Worm (Caenorhabditis elegans) whole organism, L2 larva: ENCODE measurements around the gene nhr-39.

Source experiments
- C34F6.9 ChIP-seq: fragments of 150-350 bp; optimal IDR thresholded peaks from 2 replicates; lab custom pipeline; 2014; ENCODE audit warnings: missing biosample characterization, missing genetic modification characterization
- F13H6.1 ChIP-seq: sonication (generic microtip); optimal IDR thresholded peaks from 2 replicates; lab custom pipeline; 2016; ENCODE audit warnings: missing genetic modification characterization, missing compliant biosample characterization
- Y55F3AM.14 ChIP-seq: fragments of 200-800 bp; sonication (Bioruptor generic); optimal IDR thresholded peaks from 2 replicates; lab custom pipeline; 2018; ENCODE audit warnings: mild to moderate bottlenecking, missing genetic modification characterization, missing compliant biosample characterization
- ZK546.5 ChIP-seq: sonication (generic microtip); optimal IDR thresholded peaks from 2 replicates; lab custom pipeline; 2017; ENCODE audit warnings: missing biosample characterization, missing genetic modification characterization
- alr-1 ChIP-seq: fragments of 150-350 bp; optimal IDR thresholded peaks from 2 replicates; lab custom pipeline; 2014; ENCODE audit warnings: missing biosample characterization, missing genetic modification characterization
- aly-2 ChIP-seq: fragments of 150-350 bp; optimal IDR thresholded peaks from 2 replicates; lab custom pipeline; 2014; ENCODE audit warnings: missing biosample characterization, missing genetic modification characterization
- ama-1 ChIP-seq: fragments of 150-350 bp; optimal IDR thresholded peaks from 2 replicates; lab custom pipeline; 2018; ENCODE audit warnings: inconsistent platforms
- blmp-1 ChIP-seq: sonication (generic microtip); optimal IDR thresholded peaks from 2 replicates; lab custom pipeline; 2017; ENCODE audit warnings: missing genetic modification characterization, mild to moderate bottlenecking, missing compliant biosample characterization, antibody characterized with exemption, moderate library complexity; ENCODE audit not compliant: insufficient read depth
- ceh-16 ChIP-seq: fragments of 150-350 bp; optimal IDR thresholded peaks from 2 replicates; lab custom pipeline; 2014; ENCODE audit warnings: missing biosample characterization, missing genetic modification characterization
- ceh-82 ChIP-seq: fragments of 150-350 bp; optimal IDR thresholded peaks from 2 replicates; lab custom pipeline; 2014; ENCODE audit warnings: missing biosample characterization, missing genetic modification characterization
- crh-2 ChIP-seq: sonication (generic microtip); optimal IDR thresholded peaks from 2 replicates; lab custom pipeline; 2017; ENCODE audit warnings: missing biosample characterization, missing genetic modification characterization
- dmd-4 ChIP-seq: sonication (generic microtip); optimal IDR thresholded peaks from 2 replicates; lab custom pipeline; 2017; ENCODE audit warnings: missing biosample characterization, missing genetic modification characterization
- egl-27 ChIP-seq: sonication (generic microtip); optimal IDR thresholded peaks from 3 replicates; lab custom pipeline; 2017; ENCODE audit warnings: missing biosample characterization, missing genetic modification reagents, missing genetic modification characterization
- elt-1 ChIP-seq: fragments of 150-350 bp; optimal IDR thresholded peaks from 2 replicates; lab custom pipeline; 2014; ENCODE audit warnings: missing biosample characterization, missing genetic modification characterization
- elt-3 ChIP-seq: sonication (generic microtip); optimal IDR thresholded peaks from 2 replicates; lab custom pipeline; 2017; ENCODE audit warnings: missing biosample characterization, missing genetic modification characterization
- gmeb-1 ChIP-seq: fragments of 150-350 bp; optimal IDR thresholded peaks from 2 replicates; lab custom pipeline; 2014; ENCODE audit warnings: missing biosample characterization, missing genetic modification characterization
- lin-11 ChIP-seq: fragments of 150-350 bp; sonication (generic microtip); optimal IDR thresholded peaks from 2 replicates; lab custom pipeline; 2014; ENCODE audit warnings: missing biosample characterization, missing genetic modification characterization, inconsistent platforms, mixed read lengths
- lin-13 ChIP-seq: fragments of 150-350 bp; optimal IDR thresholded peaks from 2 replicates; lab custom pipeline; 2014; ENCODE audit warnings: missing biosample characterization, missing genetic modification reagents, missing genetic modification characterization
- lin-39 ChIP-seq: fragments of 150-350 bp; optimal IDR thresholded peaks from 2 replicates; lab custom pipeline; 2014; ENCODE audit warnings: missing biosample characterization, missing genetic modification reagents, missing genetic modification characterization
- lsy-2 ChIP-seq, 2 experiments: fragments of 150-350 bp in 1 of 2; sonication (generic microtip) in 1 of 2; optimal IDR thresholded peaks; 2 replicates each; lab custom pipeline; 2014 to 2017; ENCODE audit warnings: missing biosample characterization in 2 of 2, missing genetic modification characterization in 2 of 2
- mbf-1 ChIP-seq: sonication (generic microtip); optimal IDR thresholded peaks from 2 replicates; lab custom pipeline; 2017; ENCODE audit warnings: missing biosample characterization, missing genetic modification characterization
- mdl-1 ChIP-seq, 2 experiments: fragments of 150-350 bp in 1 of 2; sonication (generic microtip) in 1 of 2; optimal IDR thresholded peaks; 2 replicates each; lab custom pipeline; 2017; ENCODE audit warnings: missing biosample characterization in 2 of 2, missing genetic modification characterization in 2 of 2
- nhr-10 ChIP-seq: sonication (generic microtip); optimal IDR thresholded peaks from 2 replicates; lab custom pipeline; 2017; ENCODE audit warnings: missing biosample characterization, missing genetic modification characterization
- nhr-11 ChIP-seq: fragments of 150-350 bp; optimal IDR thresholded peaks from 2 replicates; lab custom pipeline; 2014; ENCODE audit warnings: missing biosample characterization, missing genetic modification characterization
- nhr-129 ChIP-seq: fragments of 150-350 bp; optimal IDR thresholded peaks from 2 replicates; lab custom pipeline; 2014; ENCODE audit warnings: missing biosample characterization, missing genetic modification characterization
- nhr-21 ChIP-seq: fragments of 150-350 bp; optimal IDR thresholded peaks from 2 replicates; lab custom pipeline; 2014; ENCODE audit warnings: missing biosample characterization, missing genetic modification characterization
- nhr-23 ChIP-seq: fragments of 150-350 bp; optimal IDR thresholded peaks from 2 replicates; lab custom pipeline; 2014; ENCODE audit warnings: missing biosample characterization, missing genetic modification reagents, missing genetic modification characterization
- nhr-237 ChIP-seq: fragments of 150-350 bp; optimal IDR thresholded peaks from 2 replicates; lab custom pipeline; 2014; ENCODE audit warnings: missing biosample characterization, missing genetic modification characterization
- nhr-25 ChIP-seq: fragments of 150-350 bp; sonication (generic microtip); optimal IDR thresholded peaks from 3 replicates; lab custom pipeline; 2014; ENCODE audit warnings: missing biosample characterization, missing genetic modification characterization
- nhr-6 ChIP-seq: fragments of 150-350 bp; optimal IDR thresholded peaks from 2 replicates; lab custom pipeline; 2014; ENCODE audit warnings: missing biosample characterization, missing genetic modification characterization
- nhr-77 ChIP-seq: fragments of 150-350 bp; optimal IDR thresholded peaks from 2 replicates; lab custom pipeline; 2014; ENCODE audit warnings: missing biosample characterization, missing genetic modification characterization
- peb-1 ChIP-seq: fragments of 150-350 bp; optimal IDR thresholded peaks from 2 replicates; lab custom pipeline; 2014; ENCODE audit warnings: missing biosample characterization, missing genetic modification characterization
- sem-4 ChIP-seq: fragments of 150-350 bp; optimal IDR thresholded peaks from 2 replicates; lab custom pipeline; 2014; ENCODE audit warnings: missing biosample characterization, missing genetic modification reagents, missing genetic modification characterization
- skn-1 ChIP-seq: sonication (generic microtip); optimal IDR thresholded peaks from 2 replicates; lab custom pipeline; 2017; ENCODE audit warnings: missing biosample characterization, missing genetic modification characterization
- sma-3 ChIP-seq: sonication (generic microtip); optimal IDR thresholded peaks from 2 replicates; lab custom pipeline; 2016; ENCODE audit warnings: missing genetic modification reagents, missing genetic modification characterization, missing compliant biosample characterization
- sma-9 ChIP-seq, 2 experiments: fragments of 150-350 bp in 1 of 2; sonication (generic microtip) in 1 of 2; optimal IDR thresholded peaks; 2 replicates each; lab custom pipeline; 2014 to 2016; ENCODE audit warnings: missing genetic modification characterization in 2 of 2, mild to moderate bottlenecking in 1 of 2, missing biosample characterization in 1 of 2, missing compliant biosample characterization in 1 of 2, missing genetic modification reagents in 1 of 2, moderate library complexity in 1 of 2
- unc-39 ChIP-seq: fragments of 150-350 bp; optimal IDR thresholded peaks from 2 replicates; lab custom pipeline; 2014; ENCODE audit warnings: missing biosample characterization, missing genetic modification characterization
- unc-55 ChIP-seq: fragments of 150-350 bp; sonication (generic microtip); optimal IDR thresholded peaks from 3 replicates; lab custom pipeline; 2014; ENCODE audit warnings: missing biosample characterization, missing genetic modification reagents, missing genetic modification characterization
- unc-62 ChIP-seq: fragments of 150-350 bp; optimal IDR thresholded peaks from 2 replicates; lab custom pipeline; 2014; ENCODE audit warnings: missing biosample characterization, missing genetic modification reagents, missing genetic modification characterization
- zag-1 ChIP-seq: fragments of 150-350 bp; optimal IDR thresholded peaks from 2 replicates; lab custom pipeline; 2014; ENCODE audit warnings: missing biosample characterization, missing genetic modification characterization
- ztf-4 ChIP-seq: fragments of 150-350 bp; optimal IDR thresholded peaks from 2 replicates; lab custom pipeline; 2014; ENCODE audit warnings: missing biosample characterization, missing genetic modification characterization

nhr-39 gene

DNA sequence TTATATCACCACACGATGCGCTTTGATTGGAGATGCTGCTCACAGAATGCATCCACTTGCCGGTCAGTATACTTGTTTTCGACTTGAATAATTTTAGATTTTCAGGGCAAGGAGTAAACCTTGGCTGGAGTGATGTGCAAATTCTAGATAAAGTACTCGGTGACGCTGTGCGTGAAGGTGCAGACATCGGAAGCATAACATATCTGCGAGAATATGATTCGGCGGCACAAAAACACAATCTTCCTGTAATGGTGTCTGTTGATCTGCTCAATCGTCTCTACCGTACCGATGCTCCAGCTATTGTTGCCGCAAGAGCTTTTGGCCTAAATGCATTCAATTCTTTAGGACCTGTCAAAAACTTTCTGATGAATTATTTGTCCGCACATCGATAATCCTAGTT, 35.3 kb downstream of the nhr-39 start (continued):
- TF ChIP-seq lin-11 (tag; lab: Kevin White, UChicago) (no peak), nhr-10 (tag; lab: Kevin White, UChicago) (no peak)

DNA sequence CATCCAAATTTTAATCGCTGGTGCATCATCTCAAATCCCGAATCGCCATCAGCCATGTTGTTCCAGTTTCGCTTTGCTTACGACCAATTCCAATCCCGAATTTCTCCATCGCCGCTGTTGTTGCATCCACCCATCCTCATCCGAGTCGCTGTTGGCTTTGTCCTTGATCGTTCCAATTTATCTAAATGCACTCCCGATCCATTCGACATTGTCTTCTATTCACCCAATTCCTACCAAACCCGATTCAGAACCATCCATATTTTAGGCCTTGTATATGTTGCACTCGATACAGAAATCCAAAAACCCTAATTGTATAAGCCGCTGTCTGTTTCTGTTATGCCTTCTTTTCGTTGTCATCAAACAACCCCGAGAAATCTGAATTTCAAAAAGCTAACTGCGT, 37.2 kb downstream of the nhr-39 start:
- TF ChIP-seq aly-2 (tag; lab: Kevin White, UChicago) (no peak), nhr-129 (peak; percentile 42), lin-13 (GFP tag; lab: Kevin White, UChicago) (peak; percentile 2), nhr-10 (tag; lab: Kevin White, UChicago) (no peak), crh-2 (tag; lab: Kevin White, UChicago) (no peak), lsy-2 (tag; optimal IDR thresholded peaks at IDR 0.05; lab: Kevin White, UChicago) (peak in 1 of 2 experiments; percentile 16), sma-9 (GFP tag; optimal IDR thresholded peaks at IDR 0.05; lab: Kevin White, UChicago) (peak; percentile 31), sma-9 (tag; optimal IDR thresholded peaks at IDR 0.05; lab: Kevin White, UChicago) (no peak), sma-3 (GFP tag; lab: Kevin White, UChicago) (peak; percentile 6), ama-1 (lab: Kevin White, UChicago) (peak; percentile 78), nhr-77 (tag; lab: Kevin White, UChicago) (no peak)

DNA sequence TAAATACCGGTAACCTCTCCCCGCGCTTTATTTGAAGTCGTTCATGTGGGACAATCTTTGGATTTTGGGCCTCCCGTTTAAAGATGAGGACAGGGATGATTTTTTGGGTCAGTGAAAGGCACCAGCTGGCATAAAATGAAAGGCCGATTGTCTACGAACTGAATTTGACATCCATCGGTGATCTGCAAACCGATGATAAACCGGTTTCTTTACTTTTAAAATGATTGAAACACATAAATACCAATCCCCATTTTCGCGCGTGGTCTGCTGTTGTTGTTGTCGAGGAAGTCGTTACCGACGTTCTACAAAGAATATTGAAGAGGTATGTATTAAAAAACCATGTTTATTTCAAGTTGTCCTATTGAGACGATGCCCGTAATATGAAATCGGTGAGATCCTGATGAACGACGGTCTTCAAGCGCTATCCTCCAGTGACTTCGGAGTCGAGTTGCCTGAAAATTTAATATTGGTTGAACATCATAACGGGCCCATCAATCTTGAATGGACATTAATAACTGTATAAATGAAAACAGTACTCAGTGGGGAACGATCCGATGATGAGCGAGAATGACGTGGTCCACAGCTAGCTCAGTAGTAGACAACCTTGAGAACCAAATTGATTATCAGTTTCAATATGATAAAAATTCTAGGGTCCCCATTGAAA, 40.0 kb downstream of the nhr-39 start:
- TF ChIP-seq unc-55 (GFP tag; lab: Kevin White, UChicago) (peak; percentile 1), lsy-2 (tag; optimal IDR thresholded peaks at IDR 0.05; lab: Kevin White, UChicago) (peak in 1 of 2 experiments; percentile 17), sem-4 (tag; lab: Kevin White, UChicago) (no peak), ztf-4 (peak; percentile 27), ama-1 (lab: Kevin White, UChicago) (peak; percentile 75), elt-1 (tag; lab: Kevin White, UChicago) (no peak), F13H6.1 (tag; lab: Kevin White, UChicago) (no peak), gmeb-1 (tag; lab: Kevin White, UChicago) (peak; percentile 29)

DNA sequence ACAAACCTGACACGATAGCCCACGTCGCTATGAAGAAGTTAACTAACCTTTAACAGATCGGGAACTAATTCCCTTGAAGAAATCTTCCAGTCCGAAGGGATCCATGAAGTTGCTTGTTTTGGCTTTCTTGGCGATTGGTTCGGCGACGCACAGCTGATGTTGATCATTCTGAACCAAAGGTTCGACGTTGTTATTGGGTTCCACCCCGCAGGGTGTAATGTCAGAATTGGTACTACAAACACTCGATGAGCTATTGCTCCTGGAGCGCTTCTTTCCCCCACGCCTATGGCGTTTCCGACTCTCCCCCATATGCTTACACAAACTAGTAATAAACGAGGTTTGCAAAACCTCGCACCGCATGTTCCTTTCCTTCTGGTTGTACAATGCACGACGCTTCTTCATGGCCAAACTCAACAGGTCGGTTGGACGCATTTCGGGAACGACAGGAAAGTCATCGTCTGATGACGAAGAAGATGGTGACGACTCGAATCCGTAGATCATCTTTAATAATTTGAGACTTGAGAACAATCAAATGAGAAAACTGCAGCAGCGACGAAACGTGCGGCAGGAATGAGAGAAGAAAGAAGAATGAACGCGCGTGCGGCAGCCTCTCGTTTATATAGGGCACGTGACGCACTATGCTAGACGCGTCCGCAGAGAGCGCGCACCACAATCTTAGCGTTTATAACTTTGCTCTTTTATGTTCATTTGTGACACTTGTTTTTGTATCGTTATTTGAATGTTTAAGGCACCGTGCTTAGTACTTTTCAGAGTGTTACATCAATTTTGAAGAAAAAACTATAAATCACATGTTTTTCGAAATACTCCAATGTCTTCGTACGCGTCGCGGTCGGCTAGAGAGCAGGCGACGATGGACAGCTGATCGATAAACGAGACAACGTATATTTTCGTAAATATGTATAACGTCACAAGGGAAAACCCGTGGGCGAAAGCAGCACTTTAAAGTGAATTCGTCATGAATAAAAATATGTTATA, 40.8 kb downstream of the nhr-39 start, which contains the start of gene tos-1:
Gene tos-1 (minus strand): TSS at position 575 of the 996 bp plus-strand sequence.
- TF ChIP-seq skn-1 (tag; lab: Kevin White, UChicago) (no peak), nhr-21 (peak; percentile 98), lin-13 (GFP tag; lab: Kevin White, UChicago) (peak; percentile 93), C34F6.9 (peak; percentile 99), sma-3 (GFP tag; lab: Kevin White, UChicago) (peak; percentile 100), unc-39 (tag; lab: Kevin White, UChicago) (peak; percentile 51), unc-55 (GFP tag; lab: Kevin White, UChicago) (peak; percentile 91), egl-27 (tag; lab: Kevin White, UChicago) (peak; percentile 95), unc-62 (peak; percentile 74), nhr-11 (tag; lab: Kevin White, UChicago) (peak; percentile 79), sem-4 (tag; lab: Kevin White, UChicago) (peak; percentile 96), lsy-2 (tag; optimal IDR thresholded peaks at IDR 0.05; lab: Kevin White, UChicago) (peak; percentile 91 to 95), peb-1 (no peak), alr-1 (tag; lab: Kevin White, UChicago) (no peak), nhr-10 (tag; lab: Kevin White, UChicago) (peak; percentile 86), mbf-1 (tag; lab: Kevin White, UChicago) (no peak), nhr-77 (tag; lab: Kevin White, UChicago) (peak; percentile 88), ama-1 (lab: Kevin White, UChicago) (peak; percentile 99), nhr-237 (tag; lab: Kevin White, UChicago) (peak; percentile 71), gmeb-1 (tag; lab: Kevin White, UChicago) (peak; percentile 92), crh-2 (tag; lab: Kevin White, UChicago) (peak; percentile 98), nhr-25 (tag; lab: Kevin White, UChicago) (peak; percentile 98), ZK546.5 (tag; lab: Kevin White, UChicago) (peak; percentile 70), lin-39 (tag; lab: Kevin White, UChicago) (peak; percentile 59), ceh-16 (tag; lab: Kevin White, UChicago) (peak; percentile 61), dmd-4 (tag; lab: Kevin White, UChicago) (no peak), aly-2 (tag; lab: Kevin White, UChicago) (peak; percentile 43), zag-1 (tag; lab: Kevin White, UChicago) (peak; percentile 94), nhr-6 (tag; lab: Kevin White, UChicago) (peak; percentile 96), mdl-1 (tag; optimal IDR thresholded peaks at IDR 0.05; lab: Kevin White, UChicago) (peak; percentile 98 to 99), Y55F3AM.14 (GFP tag; lab: Kevin White, UChicago) (peak; percentile 98), ceh-82 (peak; percentile 82), lin-11 (tag; lab: Kevin White, UChicago) (peak; percentile 74), elt-1 (tag; lab: Kevin White, UChicago) (no peak), blmp-1 (peak; percentile 89), nhr-23 (tag; lab: Kevin White, UChicago) (peak; percentile 30), elt-3 (tag; lab: Kevin White, UChicago) (no peak)
